Worm (Caenorhabditis elegans) whole organism, late embryonic: Measurements from ENCODE around the gene C01G5.9.

Experiments
- ama-1 ChIP-seq: fragments of 150-350 bp; optimal IDR thresholded peaks from 2 replicates; lab custom pipeline; 2014
- ceh-34 ChIP-seq: sonication (generic microtip); optimal IDR thresholded peaks from 2 replicates; lab custom pipeline; 2016; ENCODE audit warnings: mild to moderate bottlenecking, missing genetic modification characterization, missing compliant biosample characterization
- dmd-4 ChIP-seq: sonication (generic microtip); optimal IDR thresholded peaks from 2 replicates; lab custom pipeline; 2016; ENCODE audit warnings: borderline replicate concordance, missing genetic modification characterization, missing compliant biosample characterization
- ets-4 ChIP-seq: sonication (generic microtip); optimal IDR thresholded peaks from 2 replicates; lab custom pipeline; 2016; ENCODE audit warnings: missing genetic modification characterization, missing compliant biosample characterization
- fax-1 ChIP-seq: sonication (generic microtip); optimal IDR thresholded peaks from 2 replicates; lab custom pipeline; 2016; ENCODE audit warnings: missing genotype, missing genetic modification characterization, missing compliant biosample characterization
- nfya-1 ChIP-seq: sonication (generic microtip); optimal IDR thresholded peaks from 2 replicates; lab custom pipeline; 2017; ENCODE audit warnings: missing genetic modification characterization, mild to moderate bottlenecking, missing compliant biosample characterization, antibody characterized with exemption, moderate library complexity
- npax-4 ChIP-seq: sonication (generic microtip); optimal IDR thresholded peaks from 2 replicates; lab custom pipeline; 2016; ENCODE audit warnings: missing genetic modification characterization, missing compliant biosample characterization
- pag-3 ChIP-seq: sonication (generic microtip); optimal IDR thresholded peaks from 2 replicates; lab custom pipeline; 2016; ENCODE audit warnings: missing compliant biosample characterization, missing genetic modification characterization, borderline replicate concordance
- sox-2 ChIP-seq: fragments of 200-800 bp; sonication (Bioruptor generic); IDR thresholded peaks from 2 replicates; pipeline ENCODE4 v1.3.6; 2022; ENCODE audit warnings: missing genetic modification reagents, missing genetic modification characterization, missing compliant biosample characterization
- tbx-7 ChIP-seq: sonication (generic microtip); optimal IDR thresholded peaks from 2 replicates; lab custom pipeline; 2016; ENCODE audit warnings: missing genotype, missing genetic modification characterization, missing compliant biosample characterization

DNA sequence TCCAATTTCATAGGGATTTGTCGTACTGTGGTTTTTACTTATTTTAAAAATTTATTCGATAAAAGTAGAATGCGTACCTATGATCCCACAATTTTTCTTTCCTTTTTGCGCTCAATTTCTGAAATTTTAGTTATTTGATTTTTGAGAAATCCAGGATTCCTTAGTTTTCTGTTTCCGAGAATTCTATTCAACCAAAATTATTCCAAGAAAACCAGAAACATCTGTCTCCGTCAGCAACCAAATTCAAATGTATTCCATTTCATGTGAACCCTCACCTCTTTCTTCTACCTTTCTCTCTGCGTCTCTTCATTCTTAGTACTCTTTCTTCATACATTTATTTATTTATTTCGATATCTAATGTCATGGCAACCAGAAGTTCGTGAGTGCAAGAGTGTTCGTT is 7.9 kb upstream of the C01G5.9 start:
- no peak for TF ChIP-seq dmd-4 (tag; lab: Kevin White, UChicago)
- no peak for TF ChIP-seq npax-4
- TF ChIP-seq ceh-34: no peak
- TF ChIP-seq ets-4: no peak
- no peak for TF ChIP-seq fax-1 (tag; lab: Kevin White, UChicago)
- TF ChIP-seq pag-3 (tag; lab: Kevin White, UChicago): no peak
- no peak for TF ChIP-seq sox-2
- TF ChIP-seq ama-1 (lab: Kevin White, UChicago): no peak
- no peak for TF ChIP-seq nfya-1 (tag; lab: Kevin White, UChicago)
- no peak for TF ChIP-seq tbx-7 (tag; lab: Kevin White, UChicago)
